Fruit fly (Drosophila melanogaster) whole organism, embryonic: ENCODE measurements around the gene CG15473.

Source experiments
- Atf-2 ChIP-seq: fragments of 200-800 bp; sonication (Bioruptor generic); optimal IDR thresholded peaks from 2 replicates; lab custom pipeline; 2016; ENCODE audit warnings: missing biosample characterization, missing genetic modification characterization
- B-H1 ChIP-seq: fragments of 200-800 bp; sonication (Bioruptor generic); IDR thresholded peaks from 3 replicates; pipeline ENCODE4 v1.3.6; 2022; ENCODE audit warnings: missing biosample characterization, missing genetic modification characterization
- Bdp1 ChIP-seq: fragments of 200-800 bp; sonication (Bioruptor generic); optimal IDR thresholded peaks from 3 replicates; lab custom pipeline; 2016; ENCODE audit warnings: missing biosample characterization, missing genetic modification characterization
- Bteb2 ChIP-seq: fragments of 200-800 bp; sonication (Bioruptor generic); optimal IDR thresholded peaks from 2 replicates; lab custom pipeline; 2016; ENCODE audit warnings: missing biosample characterization, missing genetic modification characterization
- CG10431 ChIP-seq: fragments of 200-800 bp; sonication (Bioruptor generic); optimal IDR thresholded peaks from 3 replicates; lab custom pipeline; 2018; ENCODE audit warnings: missing biosample characterization, mild to moderate bottlenecking, missing genetic modification characterization
- CG10654 ChIP-seq: fragments of 200-800 bp; sonication (Bioruptor generic); optimal IDR thresholded peaks from 2 replicates; lab custom pipeline; 2016; ENCODE audit warnings: missing biosample characterization, missing genetic modification characterization
- CG11696 ChIP-seq: fragments of 200-800 bp; sonication (Bioruptor generic); IDR thresholded peaks from 2 replicates; pipeline ENCODE4 v1.3.6; 2022; ENCODE audit warnings: missing biosample characterization, missing genetic modification characterization
- CG13296 ChIP-seq: fragments of 200-800 bp; sonication (Bioruptor generic); optimal IDR thresholded peaks from 3 replicates; lab custom pipeline; 2018; ENCODE audit warnings: missing biosample characterization, mild to moderate bottlenecking, missing genetic modification characterization
- CG13624 ChIP-seq: fragments of 200-800 bp; sonication (Bioruptor generic); optimal IDR thresholded peaks from 2 replicates; lab custom pipeline; 2016; ENCODE audit warnings: missing biosample characterization, missing genetic modification characterization
- CG1529 ChIP-seq: fragments of 200-800 bp; sonication (Bioruptor generic); optimal IDR thresholded peaks from 3 replicates; lab custom pipeline; 2018; ENCODE audit warnings: missing biosample characterization, missing genetic modification characterization
- CG16779 ChIP-seq: fragments of 200-800 bp; sonication (Bioruptor generic); IDR thresholded peaks from 2 replicates; pipeline ENCODE4 v1.3.6; 2022; ENCODE audit warnings: missing biosample characterization, missing genetic modification characterization
- CG17612 ChIP-seq: fragments of 200-800 bp; sonication (Bioruptor generic); IDR thresholded peaks from 2 replicates; pipeline ENCODE4 v1.3.6; 2022; ENCODE audit warnings: missing biosample characterization, missing genetic modification characterization
- CG1792 ChIP-seq: fragments of 200-800 bp; sonication (Bioruptor generic); optimal IDR thresholded peaks from 2 replicates; lab custom pipeline; 2016; ENCODE audit warnings: missing biosample characterization, missing genetic modification characterization
- CG31365 ChIP-seq: fragments of 200-800 bp; sonication (Bioruptor generic); optimal IDR thresholded peaks from 2 replicates; lab custom pipeline; 2018; ENCODE audit warnings: missing biosample characterization, mild to moderate bottlenecking, missing genetic modification characterization
- CG34422 ChIP-seq: fragments of 200-800 bp; sonication (Bioruptor generic); IDR thresholded peaks from 3 replicates; pipeline ENCODE4 v1.3.6; 2022; ENCODE audit warnings: missing biosample characterization, missing genetic modification characterization
- CG3838 ChIP-seq: fragments of 200-800 bp; sonication (Bioruptor generic); optimal IDR thresholded peaks from 3 replicates; lab custom pipeline; 2016; ENCODE audit warnings: missing biosample characterization, missing genetic modification characterization
- CG4820 ChIP-seq: fragments of 200-800 bp; sonication (Bioruptor generic); optimal IDR thresholded peaks from 3 replicates; lab custom pipeline; 2016; ENCODE audit warnings: missing biosample characterization, missing genetic modification characterization
- CG7556 ChIP-seq: fragments of 200-800 bp; sonication (Bioruptor generic); optimal IDR thresholded peaks from 2 replicates; lab custom pipeline; 2017; ENCODE audit warnings: missing biosample characterization, mild to moderate bottlenecking, missing genetic modification characterization
- CG8359 ChIP-seq: fragments of 200-800 bp; sonication (Bioruptor generic); optimal IDR thresholded peaks from 2 replicates; lab custom pipeline; 2017; ENCODE audit warnings: missing biosample characterization, mild to moderate bottlenecking, missing genetic modification characterization, borderline replicate concordance
- CG9817 ChIP-seq: fragments of 200-800 bp; sonication (Bioruptor generic); optimal IDR thresholded peaks from 2 replicates; lab custom pipeline; 2018; ENCODE audit warnings: missing biosample characterization, mild to moderate bottlenecking, missing genetic modification characterization, moderate library complexity
- CrebB ChIP-seq: fragments of 200-800 bp; sonication (Bioruptor generic); optimal IDR thresholded peaks from 3 replicates; lab custom pipeline; 2018; ENCODE audit warnings: missing biosample characterization, mild to moderate bottlenecking, missing genetic modification characterization
- Doc2 ChIP-seq: fragments of 200-800 bp; sonication (Bioruptor generic); IDR thresholded peaks from 2 replicates; pipeline ENCODE4 v1.3.6; 2022; ENCODE audit warnings: missing biosample characterization, missing genetic modification characterization
- ERR ChIP-seq: fragments of 200-800 bp; sonication (Bioruptor generic); optimal IDR thresholded peaks from 2 replicates; lab custom pipeline; 2016; ENCODE audit warnings: missing biosample characterization, missing genetic modification characterization
- Fer3 ChIP-seq: fragments of 200-800 bp; sonication (Bioruptor generic); optimal IDR thresholded peaks from 2 replicates; lab custom pipeline; 2018; ENCODE audit warnings: missing biosample characterization, mild to moderate bottlenecking, missing genetic modification characterization, moderate library complexity
- Hmr ChIP-seq: fragments of 200-800 bp; sonication (Bioruptor generic); optimal IDR thresholded peaks from 3 replicates; lab custom pipeline; 2017; ENCODE audit warnings: mild to moderate bottlenecking, missing biosample characterization, missing genetic modification reagents, missing genetic modification characterization
- Hmx ChIP-seq: fragments of 200-800 bp; sonication (Bioruptor generic); optimal IDR thresholded peaks from 2 replicates; lab custom pipeline; 2016; ENCODE audit warnings: missing biosample characterization, missing genetic modification characterization
- Hr3 ChIP-seq: fragments of 200-800 bp; sonication (Bioruptor generic); optimal IDR thresholded peaks from 3 replicates; lab custom pipeline; 2016; ENCODE audit warnings: missing biosample characterization, missing genetic modification characterization
- Kr ChIP-seq: fragments of 200-800 bp; sonication (Bioruptor generic); optimal IDR thresholded peaks from 2 replicates; lab custom pipeline; 2017; ENCODE audit warnings: missing biosample characterization, mild to moderate bottlenecking, missing genetic modification characterization
- Med ChIP-seq: fragments of 200-800 bp; sonication (Bioruptor generic); peaks from one replicate; lab custom pipeline; 2016; ENCODE audit warnings: missing biosample characterization, missing genetic modification characterization, mild to moderate bottlenecking, inconsistent platforms, moderate library complexity
- Rfx ChIP-seq: fragments of 200-800 bp; sonication (Bioruptor generic); IDR thresholded peaks from 2 replicates; pipeline ENCODE4 v1.3.6; 2022; ENCODE audit warnings: missing biosample characterization, missing genetic modification characterization
- Taf1 ChIP-seq: fragments of 200-800 bp; sonication (Bioruptor generic); IDR thresholded peaks from 2 replicates; pipeline ENCODE4 v1.3.6; 2022; ENCODE audit warnings: missing biosample characterization, missing genetic modification characterization
- Usf ChIP-seq: fragments of 200-800 bp; sonication (Bioruptor generic); optimal IDR thresholded peaks from 2 replicates; lab custom pipeline; 2017; ENCODE audit warnings: missing genotype, missing biosample characterization, missing genetic modification characterization
- ab ChIP-seq: fragments of 200-800 bp; sonication (Bioruptor generic); optimal IDR thresholded peaks from 2 replicates; lab custom pipeline; 2016; ENCODE audit warnings: missing biosample characterization, missing genetic modification characterization
- aop ChIP-seq: fragments of 200-800 bp; sonication (Bioruptor generic); IDR thresholded peaks from 2 replicates; pipeline ENCODE4 v1.3.6; 2022; ENCODE audit warnings: missing biosample characterization, missing genetic modification characterization
- ara ChIP-seq: fragments of 200-800 bp; sonication (Bioruptor generic); IDR thresholded peaks from 2 replicates; pipeline ENCODE4 v1.3.6; 2022; ENCODE audit warnings: missing biosample characterization, missing genetic modification characterization
- az2 ChIP-seq: fragments of 200-800 bp; sonication (Bioruptor generic); optimal IDR thresholded peaks from 3 replicates; lab custom pipeline; 2016; ENCODE audit warnings: missing biosample characterization, missing genetic modification characterization
- br ChIP-seq: fragments of >200 bp; optimal IDR thresholded peaks from 2 replicates; lab custom pipeline; 2017
- chif ChIP-seq, 2 experiments: fragments of 200-800 bp; sonication (Bioruptor generic); optimal IDR thresholded peaks; 3 replicates each; lab custom pipeline; 2016; ENCODE audit warnings: missing biosample characterization in 2 of 2, missing genetic modification characterization in 2 of 2
- crp ChIP-seq, 2 experiments: fragments of 200-800 bp; sonication (Bioruptor generic); optimal IDR thresholded peaks; 2 replicates in 1 of 2; 3 replicates in 1 of 2; lab custom pipeline; 2017; ENCODE audit warnings: missing biosample characterization in 2 of 2, missing genetic modification characterization in 2 of 2, mild to moderate bottlenecking in 1 of 2, moderate library complexity in 1 of 2
- da ChIP-seq: fragments of 200-800 bp; sonication (Bioruptor generic); optimal IDR thresholded peaks from 2 replicates; lab custom pipeline; 2016; ENCODE audit warnings: missing biosample characterization, missing genetic modification characterization
- her ChIP-seq: fragments of 200-800 bp; sonication (Bioruptor generic); optimal IDR thresholded peaks from 2 replicates; lab custom pipeline; 2016; ENCODE audit warnings: missing biosample characterization, missing genetic modification characterization
- ken ChIP-seq: fragments of 200-800 bp; sonication (Bioruptor generic); IDR thresholded peaks from 3 replicates; pipeline ENCODE4 v1.3.6; 2022; ENCODE audit warnings: missing biosample characterization, missing genetic modification characterization
- lmd ChIP-seq: fragments of 200-800 bp; sonication (Bioruptor generic); IDR thresholded peaks from 2 replicates; pipeline ENCODE4 v1.3.6; 2022; ENCODE audit warnings: missing biosample characterization, missing genetic modification characterization
- nmo ChIP-seq: fragments of 200-800 bp; sonication (Bioruptor generic); optimal IDR thresholded peaks from 2 replicates; lab custom pipeline; 2018; ENCODE audit warnings: missing biosample characterization, mild to moderate bottlenecking, missing genetic modification characterization, moderate library complexity
- pan ChIP-seq, 4 experiments: fragments of >200 bp in 3 of 4; fragments of 200-800 bp in 1 of 4; sonication (Bioruptor generic) in 1 of 4; optimal IDR thresholded peaks in 3 of 4; IDR thresholded peaks in 1 of 4; 2 replicates each; pipeline versions ENCODE4 v1.3.6 to Lab custom; 2017 to 2022; ENCODE audit warnings: missing biosample characterization in 2 of 4, missing genetic modification characterization in 2 of 4, mixed read lengths in 1 of 4
- pho ChIP-seq: fragments of 200-800 bp; sonication (Bioruptor generic); optimal IDR thresholded peaks from 2 replicates; lab custom pipeline; 2016; ENCODE audit warnings: missing biosample characterization, missing genetic modification characterization
- ro ChIP-seq: fragments of 200-800 bp; sonication (Bioruptor generic); IDR thresholded peaks from 2 replicates; pipeline ENCODE4 v1.3.6; 2022; ENCODE audit warnings: missing biosample characterization, missing genetic modification characterization
- sc ChIP-seq, 3 experiments: fragments of >200 bp in 2 of 3; fragments of 200-800 bp in 1 of 3; sonication (Bioruptor generic) in 1 of 3; optimal IDR thresholded peaks; 2 replicates in 2 of 3; 3 replicates in 1 of 3; lab custom pipeline; 2017; ENCODE audit warnings: mild to moderate bottlenecking in 1 of 3, missing biosample characterization in 1 of 3, missing genetic modification characterization in 1 of 3, missing genetic modification reagents in 1 of 3
- schlank ChIP-seq: fragments of 200-800 bp; sonication (Bioruptor generic); optimal IDR thresholded peaks from 2 replicates; lab custom pipeline; 2018; ENCODE audit warnings: missing biosample characterization, mild to moderate bottlenecking, missing genetic modification characterization
- so ChIP-seq: fragments of 200-800 bp; sonication (Bioruptor generic); IDR thresholded peaks from 3 replicates; pipeline ENCODE4 v1.3.6; 2022; ENCODE audit warnings: missing biosample characterization, missing genetic modification characterization
- tin ChIP-seq: fragments of 200-800 bp; sonication (Bioruptor generic); optimal IDR thresholded peaks from 3 replicates; lab custom pipeline; 2016; ENCODE audit warnings: missing biosample characterization, missing genetic modification characterization
- tup ChIP-seq: fragments of 200-800 bp; sonication (Bioruptor generic); optimal IDR thresholded peaks from 2 replicates; lab custom pipeline; 2016; ENCODE audit warnings: missing biosample characterization, mild to moderate bottlenecking, missing genetic modification characterization, moderate library complexity
- wdn ChIP-seq: fragments of 200-800 bp; sonication (Bioruptor generic); IDR thresholded peaks from 2 replicates; pipeline ENCODE4 v1.3.6; 2022; ENCODE audit warnings: missing biosample characterization, missing genetic modification characterization

Gene CG15473

DNA sequence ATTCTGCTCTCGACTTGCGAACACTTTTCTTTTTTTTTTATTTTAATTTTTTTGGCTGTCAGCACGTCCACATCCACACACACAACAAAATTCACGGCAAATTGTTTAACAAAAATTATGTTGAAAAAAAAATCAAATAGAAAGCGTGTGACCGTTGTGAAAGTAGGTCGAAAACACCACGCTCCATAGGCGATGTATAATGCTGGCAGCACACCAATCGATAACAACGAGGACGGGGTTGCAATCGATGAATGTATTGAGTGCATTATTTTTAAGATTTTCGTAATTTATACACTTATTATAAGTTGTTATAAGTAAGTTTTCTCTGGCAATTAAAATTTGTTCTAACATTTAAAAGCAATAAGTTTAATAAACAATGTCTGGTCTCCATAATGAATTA is 32.4 kb upstream of the CG15473 start, which contains the start of gene Pp2C1 (continued):
- TF ChIP-seq CG11696 (GFP tag; lab: Robert Waterston, UW) (no peak), nmo (GFP tag; lab: Kevin White, UChicago) (peak; percentile 11), crp (GFP tag; optimal IDR thresholded peaks at IDR 0.05; lab: Kevin White, UChicago) (no peak), ab (GFP tag; lab: Kevin White, UChicago) (no peak), lmd (no peak), Doc2 (GFP tag; lab: Robert Waterston, UW) (no peak), so (GFP tag; lab: Robert Waterston, UW) (no peak), CG8359 (GFP tag; lab: Kevin White, UChicago) (no peak), schlank (no peak), sc (optimal IDR thresholded peaks at IDR 0.05; lab: Kevin White, UChicago) (no peak), sc (GFP tag; optimal IDR thresholded peaks at IDR 0.05; lab: Kevin White, UChicago) (no peak), CG7556 (GFP tag; lab: Kevin White, UChicago) (no peak), CG31365 (tag; lab: Kevin White, UChicago) (no peak), ro (GFP tag; lab: Robert Waterston, UW) (no peak), CG4820 (GFP tag; lab: Kevin White, UChicago) (no peak), CG10654 (GFP tag; lab: Kevin White, UChicago) (no peak), Fer3 (no peak), az2 (no peak), Bteb2 (GFP tag; lab: Kevin White, UChicago) (no peak), CG10431 (GFP tag; lab: Kevin White, UChicago) (no peak), CG13624 (GFP tag; lab: Kevin White, UChicago) (no peak), pan (optimal IDR thresholded peaks at IDR 0.05; lab: Kevin White, UChicago) (no peak), pan (GFP tag; optimal IDR thresholded peaks at IDR 0.05 in 1 of 2, IDR thresholded peaks at IDR 0.05 in 1 of 2) (no peak), aop (GFP tag; lab: Robert Waterston, UW) (no peak), chif (GFP tag; optimal IDR thresholded peaks at IDR 0.05; lab: Kevin White, UChicago) (no peak), Rfx (GFP tag; lab: Robert Waterston, UW) (no peak), da (GFP tag; lab: Kevin White, UChicago) (no peak), tin (GFP tag; lab: Kevin White, UChicago) (no peak), CG17612 (GFP tag; lab: Robert Waterston, UW) (no peak), Med (GFP tag; lab: Kevin White, UChicago) (peak; percentile 65), CG3838 (no peak), wdn (GFP tag; lab: Robert Waterston, UW) (no peak), ara (GFP tag; lab: Robert Waterston, UW) (no peak), Bdp1 (GFP tag; lab: Kevin White, UChicago) (no peak), CG1792 (GFP tag; lab: Kevin White, UChicago) (no peak), CG9817 (tag; lab: Kevin White, UChicago) (no peak), ERR (GFP tag; lab: Kevin White, UChicago) (no peak), ken (GFP tag; lab: Robert Waterston, UW) (no peak), her (GFP tag; lab: Kevin White, UChicago) (no peak), Kr (no peak), Usf (GFP tag; lab: Kevin White, UChicago) (no peak), CG16779 (GFP tag; lab: Robert Waterston, UW) (no peak), CG13296 (GFP tag; lab: Kevin White, UChicago) (no peak), B-H1 (GFP tag; lab: Robert Waterston, UW) (no peak), br (lab: Kevin White, UChicago) (no peak), CrebB (tag; lab: Kevin White, UChicago) (no peak), CG34422 (GFP tag; lab: Robert Waterston, UW) (no peak), tup (GFP tag; lab: Kevin White, UChicago) (no peak), Hmr (GFP tag; lab: Kevin White, UChicago) (no peak), pho (GFP tag; lab: Kevin White, UChicago) (peak; percentile 5), CG1529 (GFP tag; lab: Kevin White, UChicago) (no peak), Atf-2 (no peak), Taf1 (GFP tag; lab: Robert Waterston, UW) (no peak), Hr3 (GFP tag; lab: Kevin White, UChicago) (no peak), Hmx (GFP tag; lab: Kevin White, UChicago) (no peak)
